Worm (Caenorhabditis elegans) whole organism, L2 larva: Measurements from ENCODE around the gene nlp-5.

Experiments used
- C34F6.9 ChIP-seq: fragments of 150-350 bp; optimal IDR thresholded peaks from 2 replicates; lab custom pipeline; 2014; ENCODE audit warnings: missing biosample characterization, missing genetic modification characterization
- R02D3.7 ChIP-seq: fragments of 150-350 bp; optimal IDR thresholded peaks from 2 replicates; lab custom pipeline; 2014; ENCODE audit warnings: missing biosample characterization, missing genetic modification characterization
- alr-1 ChIP-seq: fragments of 150-350 bp; optimal IDR thresholded peaks from 2 replicates; lab custom pipeline; 2014; ENCODE audit warnings: missing biosample characterization, missing genetic modification characterization
- ama-1 ChIP-seq: fragments of 150-350 bp; optimal IDR thresholded peaks from 2 replicates; lab custom pipeline; 2018; ENCODE audit warnings: inconsistent platforms
- egl-27 ChIP-seq: sonication (generic microtip); optimal IDR thresholded peaks from 3 replicates; lab custom pipeline; 2017; ENCODE audit warnings: missing biosample characterization, missing genetic modification reagents, missing genetic modification characterization
- lsy-2 ChIP-seq, 2 experiments: fragments of 150-350 bp in 1 of 2; sonication (generic microtip) in 1 of 2; optimal IDR thresholded peaks; 2 replicates each; lab custom pipeline; 2014 to 2017; ENCODE audit warnings: missing biosample characterization in 2 of 2, missing genetic modification characterization in 2 of 2
- nhr-11 ChIP-seq: fragments of 150-350 bp; optimal IDR thresholded peaks from 2 replicates; lab custom pipeline; 2014; ENCODE audit warnings: missing biosample characterization, missing genetic modification characterization
- nhr-237 ChIP-seq: fragments of 150-350 bp; optimal IDR thresholded peaks from 2 replicates; lab custom pipeline; 2014; ENCODE audit warnings: missing biosample characterization, missing genetic modification characterization
- skn-1 ChIP-seq: sonication (generic microtip); optimal IDR thresholded peaks from 2 replicates; lab custom pipeline; 2017; ENCODE audit warnings: missing biosample characterization, missing genetic modification characterization
- ztf-4 ChIP-seq: fragments of 150-350 bp; optimal IDR thresholded peaks from 2 replicates; lab custom pipeline; 2014; ENCODE audit warnings: missing biosample characterization, missing genetic modification characterization

- TF ChIP-seq ama-1 (lab: Kevin White, UChicago) = no peak
- no peak for TF ChIP-seq skn-1 (tag; lab: Kevin White, UChicago)
- TF ChIP-seq lsy-2 (tag; optimal IDR thresholded peaks at IDR 0.05; lab: Kevin White, UChicago) = no peak
- TF ChIP-seq nhr-237 (tag; lab: Kevin White, UChicago) = no peak
- no peak for TF ChIP-seq C34F6.9 (tag; lab: Kevin White, UChicago)
- TF ChIP-seq R02D3.7 = no peak
- no peak for TF ChIP-seq alr-1
- no peak for TF ChIP-seq nhr-11 (tag; lab: Kevin White, UChicago)
- no peak for TF ChIP-seq ztf-4 (tag; lab: Kevin White, UChicago)
- no peak for TF ChIP-seq egl-27 (tag; lab: Kevin White, UChicago)
These were observed 10.5 kb downstream of the nlp-5 start, which contains the start of the genes F35C11.2 and F35C11.4 for ce11 chrII:8248745-8249144.
